Worm (Caenorhabditis elegans): ENCODE results near the gene mrpl-44.

The mrpl-44 gene

ce11 chrIII:9053740-9054252 is 35.4 kb downstream of the mrpl-44 start, which contains the start of gene R107.5:
TSS of gene R107.5 (minus strand) at chrIII:9053790.
- TF ChIP-seq unc-62 (GFP tag; optimal IDR thresholded peaks at IDR 0.05) = no peak

- no peak for TF ChIP-seq unc-62 (GFP tag; optimal IDR thresholded peaks at IDR 0.05)
These were observed 35.9 kb downstream of the mrpl-44 start for ce11 chrIII:9053263-9053662.

DNA sequence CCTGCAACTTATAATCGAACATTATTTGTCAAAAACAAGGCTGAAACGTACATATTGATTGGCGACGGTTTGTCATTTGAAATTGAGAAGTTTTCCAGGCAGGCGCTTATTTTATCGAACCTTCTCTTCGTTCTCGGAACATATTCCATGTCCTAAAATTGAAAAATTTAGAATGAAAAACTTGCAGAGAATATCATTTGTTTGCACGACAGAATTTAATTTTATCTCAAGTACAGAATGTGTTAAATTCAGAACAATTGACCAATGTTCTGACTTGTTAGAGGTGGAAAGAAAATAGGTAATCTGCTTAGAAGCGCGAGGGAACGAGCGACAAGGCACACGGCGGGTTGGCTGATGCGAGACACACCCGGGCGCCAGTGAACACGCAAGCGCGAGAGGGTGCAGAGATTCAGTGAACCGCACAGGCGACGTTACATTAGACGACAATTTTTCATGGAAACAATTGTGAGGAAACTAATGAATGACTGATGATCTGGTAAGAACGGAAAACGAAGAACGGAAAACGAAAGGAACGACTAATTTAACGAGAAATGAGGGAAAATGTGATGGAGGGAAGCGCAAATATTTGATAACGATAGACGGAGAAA is 36.7 kb downstream of the mrpl-44 start:
- no peak for TF ChIP-seq unc-62 (GFP tag; optimal IDR thresholded peaks at IDR 0.05)

DNA sequence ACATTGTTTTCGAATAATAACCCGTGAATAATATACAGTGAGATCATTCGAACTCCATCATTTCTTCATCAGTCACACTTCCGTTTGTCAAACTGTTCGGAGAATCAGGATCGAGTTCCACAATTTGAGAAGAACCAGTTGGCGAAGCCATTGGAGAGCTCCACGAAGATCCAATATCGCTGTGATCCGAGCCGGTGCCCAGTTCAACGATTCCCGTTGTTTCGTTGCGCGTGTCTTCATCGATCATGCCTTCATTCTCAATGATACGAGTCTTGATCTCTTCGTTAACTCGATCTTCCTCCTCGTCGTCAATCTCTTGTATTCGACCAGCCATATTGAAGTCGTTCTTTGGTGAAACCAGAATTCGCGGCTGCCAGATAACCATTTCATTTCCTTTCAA is 37.5 kb downstream of the mrpl-44 start:
- no peak for TF ChIP-seq unc-62 (GFP tag; optimal IDR thresholded peaks at IDR 0.05)

DNA sequence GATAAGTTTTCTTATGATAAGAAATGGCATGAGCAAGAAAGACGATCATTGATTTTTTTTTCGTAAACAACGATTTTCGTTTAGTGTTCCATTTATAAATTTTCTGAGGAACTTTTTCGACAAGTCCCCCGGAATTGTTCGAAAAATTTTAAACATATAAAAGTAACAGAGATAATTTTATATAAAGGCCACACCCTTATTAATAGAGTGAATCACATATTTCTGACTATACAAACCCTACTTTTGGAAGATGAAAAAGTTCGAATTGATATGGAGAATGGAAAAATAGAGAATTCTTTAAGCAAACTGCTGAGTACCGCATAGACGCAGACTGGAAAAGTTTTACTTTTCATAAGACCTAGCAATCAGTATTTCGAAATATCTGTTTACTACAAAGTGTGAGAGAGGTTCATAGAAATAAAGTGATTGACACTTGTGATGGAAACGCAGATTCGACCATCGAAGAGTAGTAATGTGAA is 38.0 kb downstream of the mrpl-44 start:
- no peak for TF ChIP-seq unc-62 (GFP tag; optimal IDR thresholded peaks at IDR 0.05)

ce11 chrIII:9050600-9050999 is 38.6 kb downstream of the mrpl-44 start, which contains the start of gene ikke-1:
TSS of gene ikke-1 (minus strand) at chrIII:9050700.
- TF ChIP-seq unc-62 (GFP tag; optimal IDR thresholded peaks at IDR 0.05) = no peak

DNA sequence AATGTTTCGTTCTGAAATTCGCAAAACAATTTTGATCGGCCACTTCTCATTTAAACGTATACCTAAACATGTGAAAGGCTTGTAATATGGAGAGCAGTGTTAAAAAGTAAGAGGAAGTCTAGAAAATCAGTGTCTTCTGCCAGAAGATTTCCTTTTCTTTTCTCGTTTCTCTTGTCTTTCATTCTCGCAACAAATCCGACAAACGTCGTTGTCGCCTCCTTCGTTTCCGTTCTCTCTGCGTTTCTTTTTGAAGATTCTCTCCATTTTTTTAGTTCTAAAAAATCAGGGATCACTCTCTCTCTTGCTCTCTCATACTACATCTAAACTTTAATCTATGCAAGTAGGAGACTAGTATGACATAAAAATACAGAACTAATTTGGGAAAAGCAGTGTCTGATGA is 41.9 kb downstream of the mrpl-44 start:
- no peak for TF ChIP-seq unc-62 (GFP tag; optimal IDR thresholded peaks at IDR 0.05)

ce11 chrIII:9045838-9046237 is 43.3 kb downstream of the mrpl-44 start, which contains the start of gene R107.2:
TSS of gene R107.2 (minus strand) at chrIII:9045938.
- TF ChIP-seq unc-62 (GFP tag; optimal IDR thresholded peaks at IDR 0.05) = no peak

DNA sequence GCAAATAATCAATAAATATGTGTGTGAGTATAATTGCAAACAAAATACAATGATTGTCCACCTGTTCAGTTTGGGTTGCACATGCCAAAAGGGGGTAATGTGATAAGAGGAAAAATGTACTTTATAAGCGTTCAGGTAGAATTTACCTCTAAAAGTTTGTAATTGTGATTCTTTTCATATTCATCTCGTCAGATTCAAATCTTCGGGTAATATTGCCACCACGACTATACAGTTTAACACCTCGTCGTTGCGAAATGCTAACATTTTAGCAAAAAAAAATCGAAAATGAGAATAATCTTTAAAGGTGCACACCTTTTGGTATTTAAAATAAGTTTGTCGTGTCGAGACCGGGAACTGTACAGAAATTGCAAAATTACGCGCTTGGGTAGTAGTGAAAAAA is 46.0 kb downstream of the mrpl-44 start, which contains the start of gene nac-2:
Gene nac-2 (minus strand): TSS at position 101 of the 400 bp plus-strand sequence.
- TF ChIP-seq unc-62 (GFP tag; optimal IDR thresholded peaks at IDR 0.05) = no peak

DNA sequence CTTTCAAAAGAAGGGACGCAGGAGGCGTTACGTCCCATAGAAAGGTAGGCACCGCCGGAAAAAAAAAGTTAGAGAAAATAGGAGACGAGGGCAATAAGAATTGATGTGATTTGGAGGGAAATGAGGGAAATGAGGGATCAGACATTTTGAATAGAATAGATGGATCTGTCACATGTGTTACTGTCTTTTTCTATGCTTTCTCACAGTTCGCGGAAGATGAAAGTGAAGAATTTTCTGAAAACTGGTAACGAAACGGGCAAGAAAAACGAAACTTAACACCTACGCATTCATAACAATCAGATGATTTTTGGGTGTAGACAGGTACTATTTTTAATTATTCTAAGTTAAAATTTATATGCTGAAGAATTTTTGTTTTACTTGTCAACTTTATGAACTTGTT is 51.5 kb downstream of the mrpl-44 start, which contains the start of gene R107.9:
Gene R107.9 (plus strand): TSS at position 301 of the 400 bp plus-strand sequence.
- no peak for TF ChIP-seq unc-62 (GFP tag; optimal IDR thresholded peaks at IDR 0.05)

ce11 chrIII:9035037-9035436 is 54.1 kb downstream of the mrpl-44 start:
- no peak for TF ChIP-seq unc-62 (GFP tag; optimal IDR thresholded peaks at IDR 0.05)
